Fruit fly (Drosophila melanogaster) whole organism, prepupa: ENCODE data around the gene CG6321.

Experiments
- Blimp-1 ChIP-seq: fragments of 200-800 bp; sonication (Bioruptor generic); optimal IDR thresholded peaks from 3 replicates; lab custom pipeline; 2017; ENCODE audit warnings: missing biosample characterization, missing genetic modification characterization, mild to moderate bottlenecking, moderate library complexity, missing genetic modification reagents
- CG10631 ChIP-seq: fragments of 200-800 bp; sonication (Bioruptor generic); optimal IDR thresholded peaks from 2 replicates; lab custom pipeline; 2016; ENCODE audit warnings: missing biosample characterization, missing genetic modification characterization
- CG10669 ChIP-seq: fragments of 200-800 bp; sonication (Bioruptor generic); optimal IDR thresholded peaks from 3 replicates; lab custom pipeline; 2018; ENCODE audit warnings: missing biosample characterization, mild to moderate bottlenecking, missing genetic modification characterization, moderate library complexity
- CG11294 ChIP-seq: fragments of 200-800 bp; sonication (Bioruptor generic); IDR thresholded peaks from 2 replicates; pipeline ENCODE4 v1.3.6; 2022; ENCODE audit warnings: missing biosample characterization, missing genetic modification characterization
- CG16779 ChIP-seq: fragments of 200-800 bp; sonication (Bioruptor generic); optimal IDR thresholded peaks from 3 replicates; lab custom pipeline; 2017; ENCODE audit warnings: missing biosample characterization, mild to moderate bottlenecking, missing genetic modification characterization
- CG3032 ChIP-seq: fragments of 200-800 bp; optimal IDR thresholded peaks from 2 replicates; lab custom pipeline; 2019; ENCODE audit warnings: missing biosample characterization, mild to moderate bottlenecking, missing genetic modification characterization, moderate library complexity
- CG31627 ChIP-seq: fragments of 200-800 bp; sonication (Bioruptor generic); optimal IDR thresholded peaks from 3 replicates; lab custom pipeline; 2016; ENCODE audit warnings: missing biosample characterization, missing genetic modification characterization
- CG32006 ChIP-seq: fragments of 200-800 bp; sonication (Bioruptor generic); optimal IDR thresholded peaks from 3 replicates; lab custom pipeline; 2017; ENCODE audit warnings: missing biosample characterization, mild to moderate bottlenecking, missing genetic modification characterization
- CG4318 ChIP-seq: fragments of 200-800 bp; sonication (Bioruptor generic); optimal IDR thresholded peaks from 3 replicates; lab custom pipeline; 2017; ENCODE audit warnings: missing biosample characterization, mild to moderate bottlenecking, missing genetic modification characterization
- CG6163 ChIP-seq: fragments of 200-800 bp; sonication (Bioruptor generic); IDR thresholded peaks from 3 replicates; pipeline ENCODE4 v1.3.6; 2022; ENCODE audit warnings: missing biosample characterization, missing genetic modification characterization
- CG6854 ChIP-seq: fragments of 200-800 bp; sonication (Bioruptor generic); optimal IDR thresholded peaks from 2 replicates; lab custom pipeline; 2017; ENCODE audit warnings: missing biosample characterization, mild to moderate bottlenecking, missing genetic modification characterization
- CG7368 ChIP-seq: fragments of 200-800 bp; sonication (Bioruptor generic); optimal IDR thresholded peaks from 3 replicates; lab custom pipeline; 2016; ENCODE audit warnings: missing biosample characterization, missing genetic modification characterization
- CG8119 ChIP-seq: fragments of 200-800 bp; sonication (Bioruptor generic); IDR thresholded peaks from 3 replicates; pipeline ENCODE4 v1.3.6; 2022; ENCODE audit warnings: missing biosample characterization, missing genetic modification characterization
- CG8319 ChIP-seq: fragments of 200-800 bp; sonication (Bioruptor generic); optimal IDR thresholded peaks from 3 replicates; lab custom pipeline; 2016; ENCODE audit warnings: missing biosample characterization, missing genetic modification characterization
- CG8632 ChIP-seq: fragments of 200-800 bp; sonication (Bioruptor generic); optimal IDR thresholded peaks from 3 replicates; lab custom pipeline; 2016; ENCODE audit warnings: missing biosample characterization, missing genetic modification characterization
- CG9139 ChIP-seq: fragments of 200-800 bp; sonication (Bioruptor generic); optimal IDR thresholded peaks from 3 replicates; lab custom pipeline; 2017; ENCODE audit warnings: missing biosample characterization, mild to moderate bottlenecking, missing genetic modification characterization
- Eip75B ChIP-seq: fragments of 200-800 bp; sonication (Bioruptor generic); optimal IDR thresholded peaks from 3 replicates; lab custom pipeline; 2016; ENCODE audit warnings: missing biosample characterization, missing genetic modification characterization
- Eip78C ChIP-seq: fragments of 200-800 bp; sonication (Bioruptor generic); peaks from one replicate; lab custom pipeline; 2016; ENCODE audit warnings: missing biosample characterization, missing genetic modification characterization
- Ets21C ChIP-seq: fragments of 200-800 bp; sonication (Bioruptor generic); optimal IDR thresholded peaks from 3 replicates; lab custom pipeline; 2016; ENCODE audit warnings: missing biosample characterization, missing genetic modification characterization
- Ets96B ChIP-seq: fragments of 200-800 bp; optimal IDR thresholded peaks from 2 replicates; lab custom pipeline; 2019; ENCODE audit warnings: missing biosample characterization, mild to moderate bottlenecking, missing genetic modification characterization, moderate library complexity
- Hr38 ChIP-seq: sonication (Bioruptor generic); optimal IDR thresholded peaks from 2 replicates; lab custom pipeline; 2016; ENCODE audit warnings: missing biosample characterization, missing genetic modification characterization
- Hr4 ChIP-seq: fragments of 200-800 bp; sonication (Bioruptor generic); optimal IDR thresholded peaks from 3 replicates; lab custom pipeline; 2016; ENCODE audit warnings: missing biosample characterization, missing genetic modification characterization
- Lpt ChIP-seq: fragments of 200-800 bp; sonication (Bioruptor generic); optimal IDR thresholded peaks from 3 replicates; lab custom pipeline; 2016; ENCODE audit warnings: missing biosample characterization, missing genetic modification characterization
- Met ChIP-seq: fragments of 200-800 bp; sonication (Bioruptor generic); optimal IDR thresholded peaks from 3 replicates; lab custom pipeline; 2016; ENCODE audit warnings: missing biosample characterization, missing genetic modification characterization
- OdsH ChIP-seq: fragments of 200-800 bp; sonication (Bioruptor generic); optimal IDR thresholded peaks from 3 replicates; lab custom pipeline; 2016; ENCODE audit warnings: missing biosample characterization, missing genetic modification characterization
- Sox102F ChIP-seq: fragments of 200-800 bp; sonication (Bioruptor generic); optimal IDR thresholded peaks from 2 replicates; lab custom pipeline; 2016; ENCODE audit warnings: missing biosample characterization, mild to moderate bottlenecking, missing genetic modification characterization
- Sox14 ChIP-seq: fragments of 200-800 bp; sonication (Bioruptor generic); optimal IDR thresholded peaks from 3 replicates; lab custom pipeline; 2016; ENCODE audit warnings: missing biosample characterization, missing genetic modification characterization
- Sox15 ChIP-seq: fragments of 200-800 bp; sonication (Bioruptor generic); optimal IDR thresholded peaks from 3 replicates; lab custom pipeline; 2016; ENCODE audit warnings: missing biosample characterization, missing genetic modification characterization
- acj6 ChIP-seq: fragments of 200-800 bp; sonication (Bioruptor generic); optimal IDR thresholded peaks from 3 replicates; lab custom pipeline; 2016; ENCODE audit warnings: missing biosample characterization, missing genetic modification characterization
- dac ChIP-seq: fragments of 200-800 bp; sonication (Bioruptor generic); optimal IDR thresholded peaks from 2 replicates; lab custom pipeline; 2017; ENCODE audit warnings: missing biosample characterization, mild to moderate bottlenecking, missing genetic modification characterization
- dsx ChIP-seq: fragments of 200-800 bp; optimal IDR thresholded peaks from 3 replicates; lab custom pipeline; 2019; ENCODE audit warnings: missing biosample characterization, mild to moderate bottlenecking, missing genetic modification characterization, moderate library complexity; ENCODE audit not compliant: poor library complexity, severe bottlenecking
- eg ChIP-seq: fragments of 200-800 bp; sonication (Bioruptor generic); IDR thresholded peaks from 3 replicates; pipeline ENCODE4 v1.3.6; 2022; ENCODE audit warnings: missing biosample characterization, missing genetic modification characterization
- esn ChIP-seq: fragments of 200-800 bp; sonication (Bioruptor generic); optimal IDR thresholded peaks from 2 replicates; lab custom pipeline; 2016; ENCODE audit warnings: missing biosample characterization, mild to moderate bottlenecking, missing genetic modification characterization, moderate library complexity
- fd85E ChIP-seq: fragments of 200-800 bp; sonication (Bioruptor generic); optimal IDR thresholded peaks from 3 replicates; lab custom pipeline; 2016; ENCODE audit warnings: missing biosample characterization, missing genetic modification characterization
- fkh ChIP-seq: fragments of 200-800 bp; sonication (Bioruptor generic); optimal IDR thresholded peaks from 3 replicates; lab custom pipeline; 2017; ENCODE audit warnings: missing biosample characterization, mild to moderate bottlenecking, missing genetic modification characterization, moderate library complexity
- lz ChIP-seq: fragments of 200-800 bp; sonication (Bioruptor generic); optimal IDR thresholded peaks from 3 replicates; lab custom pipeline; 2016; ENCODE audit warnings: missing biosample characterization, missing genetic modification characterization
- net ChIP-seq: fragments of 200-800 bp; sonication (Bioruptor generic); optimal IDR thresholded peaks from 3 replicates; lab custom pipeline; 2016; ENCODE audit warnings: missing biosample characterization, missing genetic modification characterization
- pdm3 ChIP-seq: fragments of 200-800 bp; sonication (Bioruptor generic); optimal IDR thresholded peaks from 3 replicates; lab custom pipeline; 2016; ENCODE audit warnings: missing biosample characterization, missing genetic modification characterization
- ss ChIP-seq, 2 experiments: fragments of 200-800 bp; sonication (Bioruptor generic); optimal IDR thresholded peaks; 2 replicates in 1 of 2; 3 replicates in 1 of 2; lab custom pipeline; 2017 to 2018; ENCODE audit warnings: mild to moderate bottlenecking in 2 of 2, missing biosample characterization in 2 of 2, missing genetic modification characterization in 2 of 2, moderate library complexity in 1 of 2
- svp ChIP-seq: fragments of 200-800 bp; sonication (Bioruptor generic); peaks from one replicate; lab custom pipeline; 2016; ENCODE audit warnings: missing biosample characterization, missing genetic modification characterization
- topi ChIP-seq: fragments of 200-800 bp; sonication (Bioruptor generic); optimal IDR thresholded peaks from 3 replicates; lab custom pipeline; 2016; ENCODE audit warnings: missing biosample characterization, missing genetic modification characterization
- vri ChIP-seq: fragments of 200-800 bp; sonication (Bioruptor generic); optimal IDR thresholded peaks from 3 replicates; lab custom pipeline; 2016; ENCODE audit warnings: missing biosample characterization, mild to moderate bottlenecking, missing genetic modification characterization

The CG6321 gene

DNA sequence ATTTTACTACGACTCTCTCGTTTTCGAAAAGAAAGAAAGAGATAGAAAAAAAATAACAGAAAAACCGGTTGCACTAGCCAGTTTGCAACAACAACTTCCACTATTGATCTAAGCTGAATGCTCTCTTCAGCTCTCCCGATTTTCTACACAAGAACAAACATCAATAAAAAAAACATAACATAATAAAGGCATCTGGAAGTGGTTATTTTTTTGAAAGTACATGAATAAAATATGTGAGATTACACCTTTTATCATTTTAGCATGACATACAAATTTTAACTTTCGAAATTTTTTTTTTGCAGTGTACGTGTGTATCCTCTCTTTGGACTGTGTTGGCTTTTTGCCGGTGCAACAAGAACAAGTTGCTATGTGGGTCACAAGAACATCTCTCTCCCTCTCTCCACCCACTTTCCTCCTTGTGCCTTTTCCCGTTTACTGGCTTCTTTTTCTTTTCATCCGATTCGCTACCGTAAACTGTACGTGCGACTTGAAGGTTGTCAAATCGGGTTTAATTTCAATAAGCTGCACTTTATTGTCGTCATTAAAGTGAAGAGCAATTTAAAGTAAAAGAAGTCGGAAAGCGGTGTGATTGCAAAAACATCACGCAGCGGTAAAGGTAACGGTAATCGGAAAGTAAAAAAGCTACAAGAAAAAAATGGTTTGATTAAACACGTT lies 23.7 kb upstream of the CG6321 start (continued):
- TF ChIP-seq CG3032 (tag; lab: Kevin White, UChicago) (peak; percentile 96), Ets21C (GFP tag; lab: Kevin White, UChicago) (peak; percentile 79), vri (GFP tag; lab: Kevin White, UChicago) (peak; percentile 63), topi (GFP tag; lab: Kevin White, UChicago) (peak; percentile 93), fd85E (GFP tag; lab: Kevin White, UChicago) (peak; percentile 83), CG10631 (GFP tag; lab: Kevin White, UChicago) (peak; percentile 98), CG11294 (GFP tag; lab: Robert Waterston, UW) (peak; percentile 99), CG16779 (tag; lab: Kevin White, UChicago) (peak; percentile 95), Met (GFP tag; lab: Kevin White, UChicago) (no peak), Lpt (GFP tag; lab: Kevin White, UChicago) (peak; percentile 99), fkh (GFP tag; lab: Kevin White, UChicago) (peak; percentile 95), CG6854 (GFP tag; lab: Kevin White, UChicago) (peak; percentile 66), Sox102F (GFP tag; lab: Kevin White, UChicago) (peak; percentile 87), Hr4 (GFP tag; lab: Kevin White, UChicago) (peak; percentile 99), OdsH (GFP tag; lab: Kevin White, UChicago) (peak; percentile 98), esn (peak; percentile 92), lz (GFP tag; lab: Kevin White, UChicago) (peak; percentile 88), CG8119 (GFP tag; lab: Robert Waterston, UW) (peak; percentile 100), Ets96B (tag; lab: Kevin White, UChicago) (peak; percentile 97), dac (peak; percentile 94), Eip75B (GFP tag; lab: Kevin White, UChicago) (peak; percentile 99), CG6163 (GFP tag; lab: Robert Waterston, UW) (peak; percentile 99), Eip78C (GFP tag; lab: Kevin White, UChicago) (peak; percentile 100), svp (GFP tag; lab: Kevin White, UChicago) (no peak), CG4318 (peak; percentile 96), CG7368 (GFP tag; lab: Kevin White, UChicago) (peak; percentile 96), CG10669 (GFP tag; lab: Kevin White, UChicago) (peak; percentile 96), dsx (peak; percentile 96)

DNA sequence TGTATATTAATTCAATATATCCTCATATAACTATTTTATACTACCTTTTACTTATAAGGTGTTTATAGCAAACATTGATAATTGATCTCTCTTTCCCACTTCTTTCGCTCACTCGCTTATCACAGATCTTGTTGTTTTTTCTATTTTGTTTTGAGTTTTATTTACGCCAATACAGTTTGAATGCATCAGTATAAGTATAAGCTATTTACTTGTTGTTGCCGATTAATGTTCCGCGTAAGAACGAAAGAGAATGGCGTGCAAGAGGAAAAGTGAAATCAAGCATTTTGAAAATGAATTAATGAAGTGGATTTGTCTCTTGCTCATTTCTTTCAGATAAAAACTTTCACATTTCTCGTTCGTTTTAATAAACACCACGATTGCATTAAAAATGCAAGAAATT lies 22.6 kb upstream of the CG6321 start:
- TF ChIP-seq dac (no peak), Sox14 (GFP tag; lab: Kevin White, UChicago) (no peak), CG8119 (GFP tag; lab: Robert Waterston, UW) (peak; percentile 24; the same call in 1 of the 3 replicates), Blimp-1 (peak; percentile 51), dsx (no peak), OdsH (GFP tag; lab: Kevin White, UChicago) (no peak), esn (no peak), fkh (GFP tag; lab: Kevin White, UChicago) (no peak), CG10631 (GFP tag; lab: Kevin White, UChicago) (no peak)

DNA sequence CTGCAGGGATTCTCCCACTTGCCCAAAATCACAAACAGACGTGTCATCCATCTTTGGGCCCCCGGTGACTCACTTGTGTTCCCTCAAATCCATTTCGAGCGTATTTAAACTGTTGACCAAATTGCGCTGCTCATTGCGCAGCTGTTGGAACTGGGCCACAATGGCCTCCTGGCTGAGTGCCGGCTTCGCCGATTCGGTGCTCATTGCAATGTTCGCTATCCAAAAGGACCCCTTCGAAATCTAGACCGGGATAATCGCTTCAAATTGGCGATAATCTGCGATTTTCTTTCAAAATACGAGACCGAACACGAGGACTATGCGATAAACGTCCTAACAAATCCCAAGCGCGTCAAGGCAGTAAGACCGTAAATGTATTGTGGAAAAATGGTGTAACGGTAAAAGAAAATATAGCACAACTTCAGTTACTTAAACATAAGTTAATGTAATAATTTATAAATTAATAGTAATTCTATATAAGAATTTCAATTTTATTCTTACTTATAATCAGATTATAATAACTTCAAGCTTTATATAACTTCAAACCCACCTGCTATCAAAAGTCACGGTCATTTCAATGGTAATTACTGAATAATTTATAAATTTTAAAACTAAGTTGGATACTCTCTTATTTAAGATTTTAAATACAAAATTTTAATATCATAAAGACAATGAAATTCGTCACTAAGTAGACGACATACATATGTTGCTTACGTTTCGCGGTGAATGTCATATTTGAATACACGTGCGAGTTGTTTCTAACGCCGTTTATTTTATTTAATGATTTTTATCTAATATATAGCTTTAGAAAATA lies 13.2 kb upstream of the CG6321 start, which contains the start of the genes Pfdn2 and Noc1:
Gene Pfdn2 (minus strand): TSS at position 346 of the 811 bp plus-strand sequence.
Gene Noc1 (plus strand): TSS at position 727 of the 811 bp plus-strand sequence.
- TF ChIP-seq CG8319 (GFP tag; lab: Kevin White, UChicago), result peak; percentile 2
- TF ChIP-seq Sox15, result no peak
- no peak for TF ChIP-seq net (GFP tag; lab: Kevin White, UChicago)
- no peak for TF ChIP-seq Sox102F (GFP tag; lab: Kevin White, UChicago)
- TF ChIP-seq CG4318, result no peak
- no peak for TF ChIP-seq CG32006 (GFP tag; lab: Kevin White, UChicago)
- peak; percentile 73 for TF ChIP-seq CG10631 (GFP tag; lab: Kevin White, UChicago)
- TF ChIP-seq CG6854 (GFP tag; lab: Kevin White, UChicago), result peak; percentile 20
- TF ChIP-seq ss (GFP tag; optimal IDR thresholded peaks at IDR 0.05; lab: Kevin White, UChicago), result no peak
- TF ChIP-seq CG9139, result no peak
- no peak for TF ChIP-seq vri (GFP tag; lab: Kevin White, UChicago)
- no peak for TF ChIP-seq Met (GFP tag; lab: Kevin White, UChicago)
- TF ChIP-seq CG31627 (GFP tag; lab: Kevin White, UChicago), result peak; percentile 51
- no peak for TF ChIP-seq CG8632
- TF ChIP-seq CG16779 (tag; lab: Kevin White, UChicago), result no peak
- TF ChIP-seq CG7368 (GFP tag; lab: Kevin White, UChicago), result no peak
- TF ChIP-seq OdsH (GFP tag; lab: Kevin White, UChicago), result no peak
- TF ChIP-seq Hr4 (GFP tag; lab: Kevin White, UChicago), result no peak
- TF ChIP-seq Lpt (GFP tag; lab: Kevin White, UChicago), result no peak
- TF ChIP-seq dsx, result no peak
- peak; percentile 62 for TF ChIP-seq esn
- TF ChIP-seq acj6 (GFP tag; lab: Kevin White, UChicago), result no peak
- no peak for TF ChIP-seq Hr38
- no peak for TF ChIP-seq CG8119 (GFP tag; lab: Robert Waterston, UW)
- TF ChIP-seq CG11294 (GFP tag; lab: Robert Waterston, UW), result peak; percentile 50; the same call in 1 of the 2 replicates
- no peak for TF ChIP-seq pdm3 (GFP tag; lab: Kevin White, UChicago)
- TF ChIP-seq CG3032 (tag; lab: Kevin White, UChicago), result peak; percentile 31
- TF ChIP-seq eg (GFP tag; lab: Robert Waterston, UW), result no peak
